Fruit fly (Drosophila melanogaster) whole organism, embryonic: ENCODE data around the gene lectin-28C.
A peak's percentile ranks its signal among the peaks of the same experiment; 100 is the strongest.

Experiments used
- Abd-B ChIP-seq: fragments of 200-800 bp; sonication (Bioruptor generic); optimal IDR thresholded peaks from 2 replicates; lab custom pipeline; 2018; ENCODE audit warnings: missing biosample characterization, mild to moderate bottlenecking, missing genetic modification characterization, moderate library complexity
- Bdp1 ChIP-seq: fragments of 200-800 bp; sonication (Bioruptor generic); optimal IDR thresholded peaks from 3 replicates; lab custom pipeline; 2016; ENCODE audit warnings: missing biosample characterization, missing genetic modification characterization
- BtbVII ChIP-seq: fragments of 200-800 bp; sonication (Bioruptor generic); optimal IDR thresholded peaks from 3 replicates; lab custom pipeline; 2017; ENCODE audit warnings: missing biosample characterization, mild to moderate bottlenecking, missing genetic modification characterization
- Bteb2 ChIP-seq: fragments of 200-800 bp; sonication (Bioruptor generic); optimal IDR thresholded peaks from 2 replicates; lab custom pipeline; 2016; ENCODE audit warnings: missing biosample characterization, missing genetic modification characterization
- CG10565 ChIP-seq: fragments of 200-800 bp; sonication (Bioruptor generic); optimal IDR thresholded peaks from 3 replicates; lab custom pipeline; 2016; ENCODE audit warnings: missing biosample characterization, mild to moderate bottlenecking, missing genetic modification characterization
- CG12155 ChIP-seq: fragments of 200-800 bp; sonication (Bioruptor generic); optimal IDR thresholded peaks from 3 replicates; lab custom pipeline; 2016; ENCODE audit warnings: missing biosample characterization, missing genetic modification characterization
- CG12299 ChIP-seq: fragments of 200-800 bp; sonication (Bioruptor generic); optimal IDR thresholded peaks from 2 replicates; lab custom pipeline; 2018; ENCODE audit warnings: missing biosample characterization, mild to moderate bottlenecking, missing genetic modification characterization
- CG12942 ChIP-seq: fragments of 200-800 bp; sonication (Bioruptor generic); optimal IDR thresholded peaks from 3 replicates; lab custom pipeline; 2016; ENCODE audit warnings: missing biosample characterization, missing genetic modification characterization
- CG13296 ChIP-seq: fragments of 200-800 bp; sonication (Bioruptor generic); optimal IDR thresholded peaks from 3 replicates; lab custom pipeline; 2018; ENCODE audit warnings: missing biosample characterization, mild to moderate bottlenecking, missing genetic modification characterization
- CG15011 ChIP-seq: fragments of 200-800 bp; sonication (Bioruptor generic); optimal IDR thresholded peaks from 3 replicates; lab custom pipeline; 2018; ENCODE audit warnings: missing biosample characterization, mild to moderate bottlenecking, missing genetic modification characterization
- CG15514 ChIP-seq: fragments of 200-800 bp; sonication (Bioruptor generic); optimal IDR thresholded peaks from 3 replicates; lab custom pipeline; 2017; ENCODE audit warnings: missing biosample characterization, missing genetic modification characterization, mild to moderate bottlenecking, moderate library complexity, missing genetic modification reagents
- CG17359 ChIP-seq: fragments of 200-800 bp; sonication (Bioruptor generic); optimal IDR thresholded peaks from 3 replicates; lab custom pipeline; 2018; ENCODE audit warnings: missing biosample characterization, mild to moderate bottlenecking, missing genetic modification characterization, moderate library complexity
- CG17385 ChIP-seq: fragments of 200-800 bp; sonication (Bioruptor generic); optimal IDR thresholded peaks from 3 replicates; lab custom pipeline; 2018; ENCODE audit warnings: missing biosample characterization, mild to moderate bottlenecking, missing genetic modification characterization
- CG18262 ChIP-seq: fragments of 200-800 bp; optimal IDR thresholded peaks from 3 replicates; lab custom pipeline; 2019; ENCODE audit warnings: missing biosample characterization, mild to moderate bottlenecking, missing genetic modification characterization, moderate library complexity
- CG18599 ChIP-seq: fragments of 200-800 bp; sonication (Bioruptor generic); optimal IDR thresholded peaks from 3 replicates; lab custom pipeline; 2017; ENCODE audit warnings: missing biosample characterization, missing genetic modification characterization, mild to moderate bottlenecking, moderate library complexity, missing genetic modification reagents
- CG2129 ChIP-seq: fragments of 200-800 bp; sonication (Bioruptor generic); IDR thresholded peaks from 2 replicates; pipeline ENCODE4 v1.3.6; 2022; ENCODE audit warnings: missing biosample characterization, missing genetic modification characterization; ENCODE audit not compliant: partially characterized antibody
- CG6272 ChIP-seq: fragments of 200-800 bp; sonication (Bioruptor generic); IDR thresholded peaks from 2 replicates; pipeline ENCODE4 v1.3.6; 2022; ENCODE audit warnings: missing biosample characterization, missing genetic modification characterization
- CG6689 ChIP-seq: fragments of 200-800 bp; sonication (Bioruptor generic); IDR thresholded peaks from 2 replicates; pipeline ENCODE4 v1.3.6; 2022; ENCODE audit warnings: missing biosample characterization, missing genetic modification characterization
- CG7271 ChIP-seq: fragments of 200-800 bp; sonication (Bioruptor generic); optimal IDR thresholded peaks from 2 replicates; lab custom pipeline; 2018; ENCODE audit warnings: missing biosample characterization, mild to moderate bottlenecking, missing genetic modification characterization, moderate library complexity
- CG9215 ChIP-seq: fragments of 200-800 bp; sonication (Bioruptor generic); IDR thresholded peaks from 2 replicates; pipeline ENCODE4 v1.3.6; 2022; ENCODE audit warnings: missing biosample characterization, missing genetic modification characterization
- CHES-1-like ChIP-seq: fragments of 200-800 bp; sonication (Bioruptor generic); optimal IDR thresholded peaks from 2 replicates; lab custom pipeline; 2016; ENCODE audit warnings: missing biosample characterization, missing genetic modification characterization
- D19B ChIP-seq: fragments of 200-800 bp; sonication (Bioruptor generic); optimal IDR thresholded peaks from 2 replicates; lab custom pipeline; 2017; ENCODE audit warnings: missing biosample characterization, mild to moderate bottlenecking, missing genetic modification characterization
- Dad ChIP-seq: fragments of 200-800 bp; sonication (Bioruptor generic); optimal IDR thresholded peaks from 3 replicates; lab custom pipeline; 2016; ENCODE audit warnings: missing biosample characterization, missing genetic modification characterization
- Dbx ChIP-seq: fragments of 200-800 bp; sonication (Bioruptor generic); IDR thresholded peaks from 3 replicates; pipeline ENCODE4 v1.3.6; 2022; ENCODE audit warnings: missing biosample characterization, missing genetic modification characterization
- Deaf1 ChIP-seq: fragments of 200-800 bp; optimal IDR thresholded peaks from 3 replicates; lab custom pipeline; 2019; ENCODE audit warnings: missing biosample characterization, mild to moderate bottlenecking, missing genetic modification characterization, moderate library complexity
- Eip74EF ChIP-seq, 2 experiments: fragments of 200-800 bp in 1 of 2; fragments of >200 bp in 1 of 2; sonication (Bioruptor generic) in 1 of 2; optimal IDR thresholded peaks; 2 replicates each; lab custom pipeline; 2017 to 2019; ENCODE audit warnings: missing biosample characterization in 2 of 2, missing genetic modification characterization in 2 of 2, mild to moderate bottlenecking in 1 of 2, moderate library complexity in 1 of 2
- GATAe ChIP-seq: fragments of 200-800 bp; sonication (Bioruptor generic); conservative IDR thresholded peaks from 2 replicates; pipeline ENCODE4 v1.3.6; 2022; ENCODE audit warnings: missing biosample characterization, missing genetic modification characterization
- Gug ChIP-seq: fragments of 200-800 bp; sonication (Bioruptor generic); IDR thresholded peaks from 4 replicates; pipeline ENCODE4 v1.3.6; 2022; ENCODE audit warnings: missing biosample characterization, missing genetic modification characterization
- Hr3 ChIP-seq: fragments of 200-800 bp; sonication (Bioruptor generic); optimal IDR thresholded peaks from 3 replicates; lab custom pipeline; 2016; ENCODE audit warnings: missing biosample characterization, missing genetic modification characterization
- Hr78 ChIP-seq, 2 experiments: fragments of 200-800 bp in 1 of 2; fragments of >200 bp in 1 of 2; sonication (Bioruptor generic) in 1 of 2; optimal IDR thresholded peaks; 2 replicates each; lab custom pipeline; 2017 to 2019; ENCODE audit warnings: missing biosample characterization in 2 of 2, missing genetic modification characterization in 2 of 2, mild to moderate bottlenecking in 1 of 2, moderate library complexity in 1 of 2
- Kr ChIP-seq: fragments of 200-800 bp; sonication (Bioruptor generic); optimal IDR thresholded peaks from 2 replicates; lab custom pipeline; 2017; ENCODE audit warnings: missing biosample characterization, mild to moderate bottlenecking, missing genetic modification characterization
- TFAM ChIP-seq: fragments of 200-800 bp; sonication (Bioruptor generic); optimal IDR thresholded peaks from 2 replicates; lab custom pipeline; 2017; ENCODE audit warnings: missing biosample characterization, missing genetic modification characterization, inconsistent platforms
- abd-A ChIP-seq: fragments of 200-800 bp; sonication (Bioruptor generic); optimal IDR thresholded peaks from 3 replicates; lab custom pipeline; 2019; ENCODE audit warnings: missing biosample characterization, mild to moderate bottlenecking, missing genetic modification characterization, moderate library complexity
- danr ChIP-seq: fragments of 200-800 bp; sonication (Bioruptor generic); IDR thresholded peaks from 2 replicates; pipeline ENCODE4 v1.3.6; 2022; ENCODE audit warnings: missing biosample characterization, missing genetic modification characterization
- fd3F ChIP-seq: fragments of 200-800 bp; sonication (Bioruptor generic); optimal IDR thresholded peaks from 2 replicates; lab custom pipeline; 2018; ENCODE audit warnings: missing biosample characterization, mild to moderate bottlenecking, missing genetic modification characterization, moderate library complexity
- gem ChIP-seq: fragments of 200-800 bp; sonication (Bioruptor generic); optimal IDR thresholded peaks from 2 replicates; lab custom pipeline; 2019; ENCODE audit warnings: missing biosample characterization, mild to moderate bottlenecking, missing genetic modification characterization, moderate library complexity
- jing ChIP-seq: fragments of 200-800 bp; sonication (Bioruptor generic); optimal IDR thresholded peaks from 2 replicates; lab custom pipeline; 2018; ENCODE audit warnings: missing biosample characterization, mild to moderate bottlenecking, missing genetic modification characterization
- kah ChIP-seq: fragments of 200-800 bp; sonication (Bioruptor generic); optimal IDR thresholded peaks from 2 replicates; lab custom pipeline; 2018; ENCODE audit warnings: missing biosample characterization, mild to moderate bottlenecking, missing genetic modification characterization
- kay ChIP-seq: fragments of 200-800 bp; sonication (Bioruptor generic); optimal IDR thresholded peaks from 2 replicates; lab custom pipeline; 2016; ENCODE audit warnings: missing biosample characterization, missing genetic modification characterization
- luna ChIP-seq: fragments of 200-800 bp; sonication (Bioruptor generic); optimal IDR thresholded peaks from 2 replicates; lab custom pipeline; 2016; ENCODE audit warnings: missing biosample characterization, missing genetic modification characterization
- org-1 ChIP-seq: fragments of 200-800 bp; sonication (Bioruptor generic); optimal IDR thresholded peaks from 2 replicates; lab custom pipeline; 2017; ENCODE audit warnings: missing biosample characterization, missing genetic modification characterization
- pan ChIP-seq, 4 experiments: fragments of >200 bp in 3 of 4; fragments of 200-800 bp in 1 of 4; sonication (Bioruptor generic) in 1 of 4; optimal IDR thresholded peaks in 3 of 4; IDR thresholded peaks in 1 of 4; 2 replicates each; pipeline versions ENCODE4 v1.3.6 to Lab custom; 2017 to 2022; ENCODE audit warnings: missing biosample characterization in 2 of 4, missing genetic modification characterization in 2 of 4, mixed read lengths in 1 of 4
- pho ChIP-seq: fragments of 200-800 bp; sonication (Bioruptor generic); optimal IDR thresholded peaks from 2 replicates; lab custom pipeline; 2016; ENCODE audit warnings: missing biosample characterization, missing genetic modification characterization
- prd ChIP-seq, 3 experiments: fragments of >200 bp in 2 of 3; fragments of 200-800 bp in 1 of 3; sonication (Bioruptor generic) in 1 of 3; optimal IDR thresholded peaks in 2 of 3; IDR thresholded peaks in 1 of 3; 2 replicates in 2 of 3; 3 replicates in 1 of 3; pipeline versions ENCODE4 v1.3.6 to Lab custom; 2017 to 2022; ENCODE audit warnings: missing biosample characterization in 1 of 3, missing genetic modification characterization in 1 of 3
- row ChIP-seq: fragments of 200-800 bp; sonication (Bioruptor generic); IDR thresholded peaks from 3 replicates; pipeline ENCODE4 v1.3.6; 2022; ENCODE audit warnings: missing biosample characterization, missing genetic modification characterization
- sima ChIP-seq: fragments of 200-800 bp; sonication (Bioruptor generic); optimal IDR thresholded peaks from 2 replicates; lab custom pipeline; 2016; ENCODE audit warnings: missing biosample characterization, missing genetic modification characterization
- trem ChIP-seq: fragments of 200-800 bp; optimal IDR thresholded peaks from 3 replicates; lab custom pipeline; 2019; ENCODE audit warnings: missing biosample characterization, mild to moderate bottlenecking, missing genetic modification characterization, moderate library complexity

lectin-28C gene

dm6 chr2L:7871821-7872524 is 15.1 kb downstream of the lectin-28C start (continued):
- TF ChIP-seq CG17359 (tag; lab: Kevin White, UChicago) (peak; percentile 60), CG12299 (tag; lab: Kevin White, UChicago) (no peak), CG15514 (peak; percentile 41), danr (GFP tag; lab: Robert Waterston, UW) (0 out of 2 replicates have a peak, but pooled peaks have one; percentile 33), CHES-1-like (GFP tag; lab: Kevin White, UChicago) (peak; percentile 19), CG6272 (GFP tag; lab: Robert Waterston, UW) (no peak), pan (optimal IDR thresholded peaks at IDR 0.05; lab: Kevin White, UChicago) (no peak), pan (GFP tag; optimal IDR thresholded peaks at IDR 0.05 in 1 of 2, IDR thresholded peaks at IDR 0.05 in 1 of 2) (peak in 1 of 2 experiments; percentile 30), CG6689 (GFP tag; lab: Robert Waterston, UW) (0 out of 2 replicates have a peak, but pooled peaks have one; percentile 6), CG15011 (GFP tag; lab: Kevin White, UChicago) (peak; percentile 39), pho (GFP tag; lab: Kevin White, UChicago) (peak; percentile 33), gem (tag; lab: Kevin White, UChicago) (peak; percentile 79), Dbx (GFP tag; lab: Robert Waterston, UW) (no peak), Hr3 (GFP tag; lab: Kevin White, UChicago) (peak; percentile 42), abd-A (tag; lab: Kevin White, UChicago) (peak; percentile 96), kah (GFP tag; lab: Kevin White, UChicago) (no peak), BtbVII (GFP tag; lab: Kevin White, UChicago) (peak; percentile 57), CG9215 (GFP tag; lab: Robert Waterston, UW) (peak; percentile 30; the same call in 1 of the 2 replicates), CG18599 (peak; percentile 78), GATAe (GFP tag; lab: Robert Waterston, UW) (no peak), org-1 (GFP tag; lab: Kevin White, UChicago) (peak; percentile 49), luna (no peak), fd3F (GFP tag; lab: Kevin White, UChicago) (peak; percentile 48), CG12942 (no peak), D19B (GFP tag; lab: Kevin White, UChicago) (peak; percentile 77), sima (GFP tag; lab: Kevin White, UChicago) (no peak), Abd-B (GFP tag; lab: Kevin White, UChicago) (peak; percentile 39), CG7271 (tag; lab: Kevin White, UChicago) (no peak), CG13296 (GFP tag; lab: Kevin White, UChicago) (peak; percentile 34), jing (GFP tag; lab: Kevin White, UChicago) (no peak), CG2129 (no peak), trem (tag; lab: Kevin White, UChicago) (no peak), CG18262 (tag; lab: Kevin White, UChicago) (peak; percentile 50), Eip74EF (GFP tag; optimal IDR thresholded peaks at IDR 0.05; lab: Kevin White, UChicago) (no peak), TFAM (GFP tag; lab: Kevin White, UChicago) (no peak), Gug (GFP tag; lab: Robert Waterston, UW) (peak; percentile 19; the same call in 1 of the 4 replicates), Deaf1 (tag; lab: Kevin White, UChicago) (no peak), Kr (GFP tag; lab: Kevin White, UChicago) (no peak), Dad (no peak), Bdp1 (GFP tag; lab: Kevin White, UChicago) (no peak), Hr78 (GFP tag; optimal IDR thresholded peaks at IDR 0.05; lab: Kevin White, UChicago) (no peak), row (GFP tag; lab: Robert Waterston, UW) (peak; percentile 59), kay (GFP tag; lab: Kevin White, UChicago) (no peak), CG10565 (GFP tag; lab: Kevin White, UChicago) (no peak), CG17385 (GFP tag; lab: Kevin White, UChicago) (peak; percentile 40), Bteb2 (GFP tag; lab: Kevin White, UChicago) (no peak), prd (optimal IDR thresholded peaks at IDR 0.05; lab: Kevin White, UChicago) (no peak), prd (GFP tag; IDR thresholded peaks at IDR 0.05; lab: Robert Waterston, UW) (0 out of 3 replicates have a peak, but pooled peaks have one; percentile 8), CG12155 (GFP tag; lab: Kevin White, UChicago) (peak; percentile 9)
